Fruit fly (Drosophila melanogaster) whole organism, embryonic: ENCODE measurements around the gene GluProRS.

Source experiments
- Asciz ChIP-seq: fragments of 200-800 bp; sonication (Bioruptor generic); optimal IDR thresholded peaks from 2 replicates; lab custom pipeline; 2017; ENCODE audit warnings: missing biosample characterization, mild to moderate bottlenecking, missing genetic modification characterization, missing genetic modification reagents
- Bgb ChIP-seq: fragments of 200-800 bp; sonication (Bioruptor generic); IDR thresholded peaks from 2 replicates; pipeline ENCODE4 v1.3.6; 2022; ENCODE audit warnings: missing biosample characterization, missing genetic modification characterization; ENCODE audit not compliant: partially characterized antibody
- Blimp-1 ChIP-seq: fragments of 200-800 bp; sonication (Bioruptor generic); optimal IDR thresholded peaks from 3 replicates; lab custom pipeline; 2018; ENCODE audit warnings: missing biosample characterization, missing genetic modification characterization, mild to moderate bottlenecking, moderate library complexity, missing genetic modification reagents
- CG10209 ChIP-seq: fragments of 200-800 bp; sonication (Bioruptor generic); optimal IDR thresholded peaks from 3 replicates; lab custom pipeline; 2017; ENCODE audit warnings: missing biosample characterization, mild to moderate bottlenecking, missing genetic modification characterization, missing genetic modification reagents
- CG10565 ChIP-seq: fragments of 200-800 bp; sonication (Bioruptor generic); optimal IDR thresholded peaks from 3 replicates; lab custom pipeline; 2016; ENCODE audit warnings: missing biosample characterization, mild to moderate bottlenecking, missing genetic modification characterization
- CG11696 ChIP-seq: fragments of 200-800 bp; sonication (Bioruptor generic); IDR thresholded peaks from 2 replicates; pipeline ENCODE4 v1.3.6; 2022; ENCODE audit warnings: missing biosample characterization, missing genetic modification characterization
- CG12155 ChIP-seq: fragments of 200-800 bp; sonication (Bioruptor generic); optimal IDR thresholded peaks from 3 replicates; lab custom pipeline; 2016; ENCODE audit warnings: missing biosample characterization, missing genetic modification characterization
- CG1233 ChIP-seq: fragments of 200-800 bp; sonication (Bioruptor generic); optimal IDR thresholded peaks from 4 replicates; lab custom pipeline; 2018; ENCODE audit warnings: missing biosample characterization, mild to moderate bottlenecking, missing genetic modification characterization
- CG13296 ChIP-seq: fragments of 200-800 bp; sonication (Bioruptor generic); optimal IDR thresholded peaks from 3 replicates; lab custom pipeline; 2018; ENCODE audit warnings: missing biosample characterization, mild to moderate bottlenecking, missing genetic modification characterization
- CG15011 ChIP-seq: fragments of 200-800 bp; sonication (Bioruptor generic); optimal IDR thresholded peaks from 3 replicates; lab custom pipeline; 2018; ENCODE audit warnings: missing biosample characterization, mild to moderate bottlenecking, missing genetic modification characterization
- CG17186 ChIP-seq: fragments of 200-800 bp; sonication (Bioruptor generic); optimal IDR thresholded peaks from 3 replicates; lab custom pipeline; 2017; ENCODE audit warnings: missing biosample characterization, missing genetic modification reagents, missing genetic modification characterization
- CG17568 ChIP-seq: fragments of 200-800 bp; sonication (Bioruptor generic); optimal IDR thresholded peaks from 2 replicates; lab custom pipeline; 2018; ENCODE audit warnings: missing biosample characterization, mild to moderate bottlenecking, missing genetic modification characterization, moderate library complexity
- CG2678 ChIP-seq: fragments of 200-800 bp; sonication (Bioruptor generic); optimal IDR thresholded peaks from 3 replicates; lab custom pipeline; 2019; ENCODE audit warnings: missing biosample characterization, mild to moderate bottlenecking, missing genetic modification characterization, moderate library complexity
- CG32532 ChIP-seq: fragments of 200-800 bp; sonication (Bioruptor generic); IDR thresholded peaks from 2 replicates; pipeline ENCODE4 v1.3.6; 2022; ENCODE audit warnings: missing biosample characterization, missing genetic modification characterization
- CG3847 ChIP-seq: fragments of 200-800 bp; sonication (Bioruptor generic); IDR thresholded peaks from 2 replicates; pipeline ENCODE4 v1.3.6; 2022; ENCODE audit warnings: missing biosample characterization, missing genetic modification characterization
- CG4282 ChIP-seq: fragments of 200-800 bp; sonication (Bioruptor generic); optimal IDR thresholded peaks from 2 replicates; lab custom pipeline; 2016; ENCODE audit warnings: missing biosample characterization, missing genetic modification characterization
- CG4360 ChIP-seq: fragments of 200-800 bp; sonication (Bioruptor generic); IDR thresholded peaks from 2 replicates; pipeline ENCODE4 v1.3.6; 2022; ENCODE audit warnings: missing biosample characterization, missing genetic modification characterization
- CG4707 ChIP-seq: fragments of 200-800 bp; sonication (Bioruptor generic); optimal IDR thresholded peaks from 2 replicates; lab custom pipeline; 2018; ENCODE audit warnings: missing biosample characterization, mild to moderate bottlenecking, missing genetic modification characterization, moderate library complexity
- CG4854 ChIP-seq: fragments of 200-800 bp; sonication (Bioruptor generic); optimal IDR thresholded peaks from 2 replicates; lab custom pipeline; 2016; ENCODE audit warnings: missing biosample characterization, missing genetic modification characterization, inconsistent platforms
- CG7987 ChIP-seq: fragments of 200-800 bp; sonication (Bioruptor generic); optimal IDR thresholded peaks from 2 replicates; lab custom pipeline; 2018; ENCODE audit warnings: missing biosample characterization, mild to moderate bottlenecking, missing genetic modification characterization, moderate library complexity
- CG9817 ChIP-seq: fragments of 200-800 bp; sonication (Bioruptor generic); optimal IDR thresholded peaks from 2 replicates; lab custom pipeline; 2018; ENCODE audit warnings: missing biosample characterization, mild to moderate bottlenecking, missing genetic modification characterization, moderate library complexity
- CrebB ChIP-seq: fragments of 200-800 bp; sonication (Bioruptor generic); optimal IDR thresholded peaks from 3 replicates; lab custom pipeline; 2018; ENCODE audit warnings: missing biosample characterization, mild to moderate bottlenecking, missing genetic modification characterization
- Dbx ChIP-seq: fragments of 200-800 bp; sonication (Bioruptor generic); IDR thresholded peaks from 3 replicates; pipeline ENCODE4 v1.3.6; 2022; ENCODE audit warnings: missing biosample characterization, missing genetic modification characterization
- Dll ChIP-seq: fragments of 200-800 bp; sonication (Bioruptor generic); IDR thresholded peaks from 4 replicates; pipeline ENCODE4 v1.3.6; 2022; ENCODE audit warnings: missing biosample characterization, missing genetic modification characterization; ENCODE audit not compliant: partially characterized antibody
- Dref ChIP-seq: fragments of 200-800 bp; sonication (Bioruptor generic); IDR thresholded peaks from 2 replicates; pipeline ENCODE4 v1.3.6; 2022; ENCODE audit warnings: missing biosample characterization, missing genetic modification characterization
- Eip74EF ChIP-seq, 2 experiments: fragments of 200-800 bp in 1 of 2; fragments of >200 bp in 1 of 2; sonication (Bioruptor generic) in 1 of 2; optimal IDR thresholded peaks; 2 replicates each; lab custom pipeline; 2017 to 2019; ENCODE audit warnings: missing biosample characterization in 2 of 2, missing genetic modification characterization in 2 of 2, mild to moderate bottlenecking in 1 of 2, moderate library complexity in 1 of 2
- HHEX ChIP-seq: fragments of 200-800 bp; sonication (Bioruptor generic); optimal IDR thresholded peaks from 3 replicates; lab custom pipeline; 2017; ENCODE audit warnings: missing biosample characterization, mild to moderate bottlenecking, missing genetic modification characterization, missing genetic modification reagents
- Scr ChIP-seq: fragments of 200-800 bp; sonication (Bioruptor generic); IDR thresholded peaks from 2 replicates; pipeline ENCODE4 v1.3.6; 2022; ENCODE audit warnings: missing biosample characterization, missing genetic modification characterization; ENCODE audit not compliant: partially characterized antibody
- Trl ChIP-seq, 3 experiments: fragments of >200 bp in 2 of 3; fragments of 200-800 bp in 1 of 3; sonication (Bioruptor generic) in 1 of 3; optimal IDR thresholded peaks; 2 replicates in 1 of 3; 3 replicates in 2 of 3; lab custom pipeline; 2016 to 2017; ENCODE audit warnings: missing biosample characterization in 1 of 3, missing genetic modification characterization in 1 of 3
- Usf ChIP-seq: fragments of 200-800 bp; sonication (Bioruptor generic); optimal IDR thresholded peaks from 2 replicates; lab custom pipeline; 2017; ENCODE audit warnings: missing genotype, missing biosample characterization, missing genetic modification characterization
- caup ChIP-seq: fragments of 200-800 bp; sonication (Bioruptor generic); optimal IDR thresholded peaks from 3 replicates; lab custom pipeline; 2017; ENCODE audit warnings: missing biosample characterization, mild to moderate bottlenecking, missing genetic modification characterization, moderate library complexity; ENCODE audit not compliant: severe bottlenecking
- dmrt11E ChIP-seq: fragments of 200-800 bp; sonication (Bioruptor generic); optimal IDR thresholded peaks from 3 replicates; lab custom pipeline; 2018; ENCODE audit warnings: missing biosample characterization, mild to moderate bottlenecking, missing genetic modification characterization, moderate library complexity
- ewg ChIP-seq: fragments of 200-800 bp; sonication (Bioruptor generic); optimal IDR thresholded peaks from 3 replicates; lab custom pipeline; 2017; ENCODE audit warnings: mild to moderate bottlenecking, missing biosample characterization, missing genetic modification reagents, missing genetic modification characterization
- fd3F ChIP-seq: fragments of 200-800 bp; sonication (Bioruptor generic); optimal IDR thresholded peaks from 2 replicates; lab custom pipeline; 2018; ENCODE audit warnings: missing biosample characterization, mild to moderate bottlenecking, missing genetic modification characterization, moderate library complexity
- fd64A ChIP-seq: fragments of 200-800 bp; sonication (Bioruptor generic); optimal IDR thresholded peaks from 3 replicates; lab custom pipeline; 2018; ENCODE audit warnings: missing biosample characterization, mild to moderate bottlenecking, missing genetic modification characterization
- inv ChIP-seq: fragments of 200-800 bp; sonication (Bioruptor generic); IDR thresholded peaks from 2 replicates; pipeline ENCODE4 v1.3.6; 2022; ENCODE audit warnings: missing biosample characterization, missing genetic modification characterization; ENCODE audit not compliant: partially characterized antibody
- jing ChIP-seq: fragments of 200-800 bp; sonication (Bioruptor generic); optimal IDR thresholded peaks from 2 replicates; lab custom pipeline; 2018; ENCODE audit warnings: missing biosample characterization, mild to moderate bottlenecking, missing genetic modification characterization
- kah ChIP-seq: fragments of 200-800 bp; sonication (Bioruptor generic); optimal IDR thresholded peaks from 2 replicates; lab custom pipeline; 2018; ENCODE audit warnings: missing biosample characterization, mild to moderate bottlenecking, missing genetic modification characterization
- kni ChIP-seq: fragments of 200-800 bp; sonication (Bioruptor generic); optimal IDR thresholded peaks from 3 replicates; lab custom pipeline; 2017; ENCODE audit warnings: mild to moderate bottlenecking, missing biosample characterization, missing genetic modification reagents, missing genetic modification characterization
- oc ChIP-seq: fragments of 200-800 bp; sonication (Bioruptor generic); optimal IDR thresholded peaks from 2 replicates; lab custom pipeline; 2018; ENCODE audit warnings: missing biosample characterization, mild to moderate bottlenecking, missing genetic modification characterization, moderate library complexity
- ranshi ChIP-seq: fragments of 200-800 bp; sonication (Bioruptor generic); IDR thresholded peaks from 2 replicates; pipeline ENCODE4 v1.3.6; 2022; ENCODE audit warnings: missing biosample characterization, missing genetic modification characterization
- sna ChIP-seq: fragments of 200-800 bp; sonication (Bioruptor generic); IDR thresholded peaks from 2 replicates; pipeline ENCODE4 v1.3.6; 2022; ENCODE audit warnings: missing biosample characterization, missing genetic modification characterization; ENCODE audit not compliant: partially characterized antibody
- sob ChIP-seq: fragments of 200-800 bp; sonication (Bioruptor generic); IDR thresholded peaks from 2 replicates; pipeline ENCODE4 v1.3.6; 2022; ENCODE audit warnings: missing biosample characterization, missing genetic modification characterization
- stc ChIP-seq: fragments of 200-800 bp; sonication (Bioruptor generic); IDR thresholded peaks from 2 replicates; pipeline ENCODE4 v1.3.6; 2022; ENCODE audit warnings: missing biosample characterization, missing genetic modification characterization
- tll ChIP-seq, 2 experiments: fragments of 200-800 bp in 1 of 2; fragments of >200 bp in 1 of 2; sonication (Bioruptor generic) in 1 of 2; optimal IDR thresholded peaks; 2 replicates each; lab custom pipeline; 2017 to 2019; ENCODE audit warnings: missing biosample characterization in 2 of 2, missing genetic modification characterization in 2 of 2, mild to moderate bottlenecking in 1 of 2, moderate library complexity in 1 of 2
- twi ChIP-seq: fragments of 200-800 bp; optimal IDR thresholded peaks from 2 replicates; lab custom pipeline; 2019; ENCODE audit warnings: missing biosample characterization, mild to moderate bottlenecking, missing genetic modification characterization, moderate library complexity
- vnd ChIP-seq: fragments of 200-800 bp; sonication (Bioruptor generic); IDR thresholded peaks from 3 replicates; pipeline ENCODE4 v1.3.6; 2022; ENCODE audit warnings: missing biosample characterization, missing genetic modification characterization; ENCODE audit not compliant: partially characterized antibody
- zen ChIP-seq: fragments of 200-800 bp; sonication (Bioruptor generic); optimal IDR thresholded peaks from 3 replicates; lab custom pipeline; 2018; ENCODE audit warnings: missing biosample characterization, mild to moderate bottlenecking, missing genetic modification characterization, moderate library complexity

GluProRS gene

dm6 chr3R:23947002-23947401 lies 11.2 kb downstream of the GluProRS start (continued):
- TF ChIP-seq ranshi (GFP tag; lab: Robert Waterston, UW) (no peak), oc (tag; lab: Kevin White, UChicago) (no peak), twi (tag; lab: Kevin White, UChicago) (no peak), fd3F (GFP tag; lab: Kevin White, UChicago) (no peak), fd64A (GFP tag; lab: Kevin White, UChicago) (peak; percentile 56), CG9817 (tag; lab: Kevin White, UChicago) (no peak), CG1233 (GFP tag; lab: Kevin White, UChicago) (peak; percentile 45), CG4707 (peak; percentile 54), CG17186 (GFP tag; lab: Kevin White, UChicago) (no peak), Blimp-1 (GFP tag; lab: Kevin White, UChicago) (peak; percentile 22), kah (GFP tag; lab: Kevin White, UChicago) (no peak), Usf (GFP tag; lab: Kevin White, UChicago) (no peak), Dbx (no peak), CG3847 (GFP tag; lab: Robert Waterston, UW) (no peak), zen (tag; lab: Kevin White, UChicago) (no peak), Trl (optimal IDR thresholded peaks at IDR 0.05; lab: Kevin White, UChicago) (no peak), Trl (GFP tag; optimal IDR thresholded peaks at IDR 0.05; lab: Kevin White, UChicago) (no peak), CG4854 (no peak), Scr (no peak), CG2678 (tag; lab: Kevin White, UChicago) (no peak), Dref (no peak), sob (no peak), kni (GFP tag; lab: Kevin White, UChicago) (peak; percentile 81), jing (no peak), Eip74EF (GFP tag; optimal IDR thresholded peaks at IDR 0.05; lab: Kevin White, UChicago) (no peak), ewg (GFP tag; lab: Kevin White, UChicago) (peak; percentile 1), CG7987 (GFP tag; lab: Kevin White, UChicago) (peak; percentile 37), CG17568 (GFP tag; lab: Kevin White, UChicago) (peak; percentile 47), stc (GFP tag; lab: Robert Waterston, UW) (peak; percentile 33; the same call in 1 of the 2 replicates), tll (GFP tag; optimal IDR thresholded peaks at IDR 0.05; lab: Kevin White, UChicago) (no peak), HHEX (GFP tag; lab: Kevin White, UChicago) (peak; percentile 43), Bgb (GFP tag; lab: Robert Waterston, UW) (no peak), vnd (GFP tag; lab: Robert Waterston, UW) (no peak), CG10209 (GFP tag; lab: Kevin White, UChicago) (peak; percentile 19), CG15011 (GFP tag; lab: Kevin White, UChicago) (no peak), CrebB (tag; lab: Kevin White, UChicago) (peak; percentile 54), inv (GFP tag; lab: Robert Waterston, UW) (no peak), CG13296 (GFP tag; lab: Kevin White, UChicago) (peak; percentile 29), dmrt11E (tag; lab: Kevin White, UChicago) (no peak), Dll (GFP tag; lab: Robert Waterston, UW) (no peak), CG4360 (no peak), CG4282 (GFP tag; lab: Kevin White, UChicago) (no peak), sna (GFP tag; lab: Robert Waterston, UW) (no peak), CG11696 (GFP tag; lab: Robert Waterston, UW) (no peak), caup (peak; percentile 9), CG32532 (GFP tag; lab: Robert Waterston, UW) (no peak), CG12155 (no peak), CG10565 (GFP tag; lab: Kevin White, UChicago) (no peak), Asciz (GFP tag; lab: Kevin White, UChicago) (peak; percentile 68)
